Worm (Caenorhabditis elegans) whole organism, late embryonic: ENCODE measurements around the gene pot-1.

Source experiments
- C08G9.2 ChIP-seq: sonication (generic microtip); optimal IDR thresholded peaks from 2 replicates; lab custom pipeline; 2016; ENCODE audit warnings: mild to moderate bottlenecking, missing genetic modification characterization, moderate library complexity, missing compliant biosample characterization
- C38D4.7 ChIP-seq: fragments of 200-800 bp; sonication (Bioruptor generic); optimal IDR thresholded peaks from 2 replicates; lab custom pipeline; 2018; ENCODE audit warnings: mild to moderate bottlenecking, missing genetic modification characterization, moderate library complexity, missing compliant biosample characterization
- F13H6.1 ChIP-seq: sonication (generic microtip); optimal IDR thresholded peaks from 2 replicates; lab custom pipeline; 2016; ENCODE audit warnings: missing genetic modification characterization, missing compliant biosample characterization
- K02D7.2 ChIP-seq: sonication (generic microtip); optimal IDR thresholded peaks from 2 replicates; lab custom pipeline; 2017; ENCODE audit warnings: mild to moderate bottlenecking, missing genetic modification characterization, missing compliant biosample characterization
- K09A11.1 ChIP-seq: sonication (generic microtip); optimal IDR thresholded peaks from 2 replicates; lab custom pipeline; 2017; ENCODE audit warnings: antibody characterized with exemption, mild to moderate bottlenecking, missing genetic modification characterization, missing compliant biosample characterization; ENCODE audit not compliant: insufficient read depth
- ama-1 ChIP-seq: fragments of 150-350 bp; optimal IDR thresholded peaks from 2 replicates; lab custom pipeline; 2014
- ceh-14 ChIP-seq: sonication (generic microtip); optimal IDR thresholded peaks from 2 replicates; lab custom pipeline; 2016; ENCODE audit warnings: missing genotype, missing genetic modification characterization, missing compliant biosample characterization
- ceh-2 ChIP-seq: sonication (generic microtip); optimal IDR thresholded peaks from 2 replicates; lab custom pipeline; 2016; ENCODE audit warnings: missing genotype, missing genetic modification characterization, missing compliant biosample characterization
- ceh-22 ChIP-seq: sonication (generic microtip); optimal IDR thresholded peaks from 2 replicates; lab custom pipeline; 2017; ENCODE audit warnings: missing biosample characterization, missing genetic modification characterization
- ceh-24 ChIP-seq: sonication (generic microtip); optimal IDR thresholded peaks from 2 replicates; lab custom pipeline; 2016; ENCODE audit warnings: mild to moderate bottlenecking, missing genetic modification characterization, missing compliant biosample characterization
- ceh-31 ChIP-seq: sonication (generic microtip); optimal IDR thresholded peaks from 2 replicates; lab custom pipeline; 2016; ENCODE audit warnings: missing genetic modification characterization, missing compliant biosample characterization
- ceh-34 ChIP-seq: sonication (generic microtip); optimal IDR thresholded peaks from 2 replicates; lab custom pipeline; 2016; ENCODE audit warnings: mild to moderate bottlenecking, missing genetic modification characterization, missing compliant biosample characterization
- ceh-9 ChIP-seq: sonication (generic microtip); optimal IDR thresholded peaks from 2 replicates; lab custom pipeline; 2016; ENCODE audit warnings: mild to moderate bottlenecking, missing genetic modification characterization, inconsistent platforms, missing compliant biosample characterization
- che-1 ChIP-seq: sonication (generic microtip); optimal IDR thresholded peaks from 2 replicates; lab custom pipeline; 2016; ENCODE audit warnings: mild to moderate bottlenecking, missing genetic modification characterization, missing compliant biosample characterization
- dmd-4 ChIP-seq: sonication (generic microtip); optimal IDR thresholded peaks from 2 replicates; lab custom pipeline; 2016; ENCODE audit warnings: borderline replicate concordance, missing genetic modification characterization, missing compliant biosample characterization
- dve-1 ChIP-seq: sonication (generic microtip); optimal IDR thresholded peaks from 2 replicates; lab custom pipeline; 2017; ENCODE audit warnings: antibody characterized with exemption, mild to moderate bottlenecking, missing genetic modification characterization, missing compliant biosample characterization
- elt-2 ChIP-seq: sonication (generic microtip); optimal IDR thresholded peaks from 2 replicates; lab custom pipeline; 2016; ENCODE audit warnings: missing genetic modification reagents, missing genetic modification characterization, missing compliant biosample characterization
- ets-4 ChIP-seq: sonication (generic microtip); optimal IDR thresholded peaks from 2 replicates; lab custom pipeline; 2016; ENCODE audit warnings: missing genetic modification characterization, missing compliant biosample characterization
- fax-1 ChIP-seq: sonication (generic microtip); optimal IDR thresholded peaks from 2 replicates; lab custom pipeline; 2016; ENCODE audit warnings: missing genotype, missing genetic modification characterization, missing compliant biosample characterization
- fkh-10 ChIP-seq: fragments of 150-350 bp; optimal IDR thresholded peaks from 2 replicates; lab custom pipeline; 2014; ENCODE audit warnings: missing biosample characterization, missing genetic modification reagents, missing genetic modification characterization
- fkh-6 ChIP-seq: sonication (generic microtip); optimal IDR thresholded peaks from 2 replicates; lab custom pipeline; 2016; ENCODE audit warnings: missing genetic modification characterization, missing compliant biosample characterization
- gmeb-2 ChIP-seq: sonication (generic microtip); optimal IDR thresholded peaks from 2 replicates; lab custom pipeline; 2016; ENCODE audit warnings: missing genetic modification characterization, inconsistent platforms, missing compliant biosample characterization
- hlh-13 ChIP-seq: fragments of 200-800 bp; sonication (Bioruptor generic); optimal IDR thresholded peaks from 2 replicates; lab custom pipeline; 2018; ENCODE audit warnings: mild to moderate bottlenecking, missing genetic modification characterization, missing compliant biosample characterization
- hlh-30 ChIP-seq: sonication (generic microtip); optimal IDR thresholded peaks from 2 replicates; lab custom pipeline; 2017; ENCODE audit warnings: antibody characterized with exemption, missing genetic modification characterization, missing compliant biosample characterization; ENCODE audit not compliant: insufficient read depth
- lin-11 ChIP-seq: fragments of 200-800 bp; sonication (Bioruptor generic); optimal IDR thresholded peaks from 2 replicates; lab custom pipeline; 2018; ENCODE audit warnings: mild to moderate bottlenecking, missing genetic modification characterization, missing compliant biosample characterization
- madf-2 ChIP-seq: sonication (generic microtip); optimal IDR thresholded peaks from 2 replicates; lab custom pipeline; 2017; ENCODE audit warnings: missing genetic modification characterization, missing compliant biosample characterization
- nfya-1 ChIP-seq: sonication (generic microtip); optimal IDR thresholded peaks from 2 replicates; lab custom pipeline; 2017; ENCODE audit warnings: missing genetic modification characterization, mild to moderate bottlenecking, missing compliant biosample characterization, antibody characterized with exemption, moderate library complexity
- nhr-11 ChIP-seq: fragments of 150-350 bp; optimal IDR thresholded peaks from 2 replicates; lab custom pipeline; 2014; ENCODE audit warnings: missing biosample characterization, missing genetic modification characterization
- npax-4 ChIP-seq: sonication (generic microtip); optimal IDR thresholded peaks from 2 replicates; lab custom pipeline; 2016; ENCODE audit warnings: missing genetic modification characterization, missing compliant biosample characterization
- pat-9 ChIP-seq: fragments of 200-800 bp; sonication (Bioruptor generic); optimal IDR thresholded peaks from 2 replicates; lab custom pipeline; 2018; ENCODE audit warnings: mild to moderate bottlenecking, missing genetic modification characterization, moderate library complexity, missing compliant biosample characterization
- pax-1 ChIP-seq: fragments of 150-350 bp; optimal IDR thresholded peaks from 2 replicates; lab custom pipeline; 2014; ENCODE audit warnings: missing biosample characterization, missing genetic modification characterization
- sdc-2 ChIP-seq: sonication (generic microtip); optimal IDR thresholded peaks from 2 replicates; lab custom pipeline; 2016; ENCODE audit warnings: missing genotype, missing genetic modification characterization, missing compliant biosample characterization
- sox-2 ChIP-seq: fragments of 200-800 bp; sonication (Bioruptor generic); IDR thresholded peaks from 2 replicates; pipeline ENCODE4 v1.3.6; 2022; ENCODE audit warnings: missing genetic modification reagents, missing genetic modification characterization, missing compliant biosample characterization
- sox-4 ChIP-seq: sonication (generic microtip); optimal IDR thresholded peaks from 2 replicates; lab custom pipeline; 2017; ENCODE audit warnings: mild to moderate bottlenecking, missing genetic modification characterization, inconsistent platforms, missing compliant biosample characterization
- tbx-2 ChIP-seq: sonication (generic microtip); optimal IDR thresholded peaks from 2 replicates; lab custom pipeline; 2016; ENCODE audit warnings: missing genetic modification characterization, missing compliant biosample characterization
- tbx-7 ChIP-seq: sonication (generic microtip); optimal IDR thresholded peaks from 2 replicates; lab custom pipeline; 2016; ENCODE audit warnings: missing genotype, missing genetic modification characterization, missing compliant biosample characterization
- ttx-3 ChIP-seq: sonication (generic microtip); optimal IDR thresholded peaks from 2 replicates; lab custom pipeline; 2016; ENCODE audit warnings: missing genetic modification reagents, missing genetic modification characterization, missing compliant biosample characterization
- unc-42 ChIP-seq: sonication (generic microtip); optimal IDR thresholded peaks from 2 replicates; lab custom pipeline; 2016; ENCODE audit warnings: missing genotype, missing genetic modification characterization, missing compliant biosample characterization
- unc-55 ChIP-seq: sonication (generic microtip); optimal IDR thresholded peaks from 2 replicates; lab custom pipeline; 2017; ENCODE audit warnings: missing biosample characterization, missing genetic modification reagents, missing genetic modification characterization
- zip-5 ChIP-seq: sonication (generic microtip); optimal IDR thresholded peaks from 2 replicates; lab custom pipeline; 2016; ENCODE audit warnings: missing genetic modification characterization, missing compliant biosample characterization

The pot-1 gene

DNA sequence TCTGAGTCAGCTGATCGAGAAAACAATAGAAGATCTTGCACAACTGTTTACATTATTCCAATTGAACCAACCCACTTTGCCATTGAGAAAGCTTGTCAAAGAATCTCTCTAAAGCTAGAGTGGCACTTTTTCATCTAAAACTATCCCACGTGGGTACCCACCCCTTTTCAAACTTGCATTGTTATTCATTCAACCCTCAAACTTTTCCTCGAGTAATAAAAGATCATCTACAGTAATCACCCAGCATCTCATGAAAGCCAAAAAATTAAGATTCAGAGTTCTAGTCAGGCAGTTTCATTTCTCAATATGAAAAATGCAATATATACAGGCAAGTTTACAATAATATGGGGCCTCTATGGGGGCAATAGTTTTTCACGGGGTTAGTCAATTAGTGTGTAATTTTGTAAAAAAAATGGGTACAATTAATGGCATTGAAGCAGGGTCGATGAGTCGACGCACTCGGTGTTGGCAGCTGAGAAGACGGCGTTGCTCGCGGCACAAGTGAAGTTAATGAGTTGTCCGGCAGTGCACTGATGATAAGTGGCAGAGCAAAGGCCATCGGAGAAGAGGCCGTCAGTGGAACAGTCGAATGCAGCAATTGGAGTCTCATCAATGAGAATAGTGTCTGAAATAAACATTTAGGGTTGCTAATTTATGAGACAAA lies 31.5 kb downstream of the pot-1 start:
- TF ChIP-seq sox-2 (GFP tag; lab: Robert Waterston, UW): no peak
- TF ChIP-seq npax-4 (tag; lab: Kevin White, UChicago): no peak
- no peak for TF ChIP-seq nhr-11
- TF ChIP-seq ttx-3 (tag; lab: Kevin White, UChicago): no peak
- no peak for TF ChIP-seq K09A11.1

DNA sequence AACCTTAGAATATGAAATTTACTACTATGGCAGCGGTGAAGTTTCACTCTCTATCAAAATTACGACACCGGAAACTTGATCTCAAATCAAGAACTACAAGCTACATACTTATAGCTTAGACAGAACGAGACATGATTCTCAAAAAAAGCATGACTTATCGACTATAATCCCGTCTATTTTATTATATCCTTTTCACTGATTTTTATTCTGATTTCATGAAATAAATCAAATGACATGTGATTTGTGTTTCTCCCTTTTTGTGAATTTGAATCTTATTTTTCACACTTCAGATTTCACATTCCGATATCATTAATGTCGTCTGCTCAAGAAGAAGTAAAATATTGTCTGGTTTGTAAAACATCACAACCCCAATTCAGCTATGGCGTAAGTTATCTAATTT lies 33.5 kb downstream of the pot-1 start, which contains the start of gene ZK418.11:
ZK418.11 (plus strand) TSS at position 289 of the 400 bp plus-strand sequence.
- no peak for TF ChIP-seq ttx-3 (tag; lab: Kevin White, UChicago)
- no peak for TF ChIP-seq unc-55
- TF ChIP-seq pat-9: no peak
- TF ChIP-seq K02D7.2: no peak
- TF ChIP-seq madf-2 (tag; lab: Kevin White, UChicago): no peak

DNA sequence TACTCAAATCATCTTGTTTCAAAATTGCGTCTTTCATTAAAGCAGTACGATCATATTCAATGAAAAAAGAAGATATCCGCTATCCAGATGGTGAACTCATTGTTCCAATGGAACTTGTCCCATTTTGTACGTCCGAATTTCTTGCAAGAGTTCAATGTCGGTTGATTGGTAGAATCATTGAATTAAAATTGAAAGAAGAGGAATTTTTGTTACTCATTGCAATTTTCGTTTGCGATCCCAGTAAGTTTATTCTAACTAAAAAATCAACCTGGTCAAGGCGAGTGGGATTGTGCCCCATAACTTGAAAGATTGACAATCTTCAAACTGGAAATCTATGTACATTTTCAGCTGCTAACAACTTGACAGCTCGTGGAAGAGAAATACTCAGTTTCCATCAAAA lies 37.0 kb downstream of the pot-1 start:
- TF ChIP-seq ceh-2 (no peak), ceh-14 (tag; lab: Kevin White, UChicago) (no peak), nhr-11 (no peak), nfya-1 (no peak), tbx-2 (tag; lab: Kevin White, UChicago) (no peak)

- TF ChIP-seq ceh-31 (tag; lab: Kevin White, UChicago) (no peak), zip-5 (tag; lab: Kevin White, UChicago) (no peak), fkh-10 (no peak), pax-1 (tag; lab: Kevin White, UChicago) (no peak), F13H6.1 (tag; lab: Kevin White, UChicago) (no peak), ceh-2 (no peak), ama-1 (no peak), unc-42 (tag; lab: Kevin White, UChicago) (no peak), C38D4.7 (GFP tag; lab: Kevin White, UChicago) (no peak), che-1 (tag; lab: Kevin White, UChicago) (no peak), ceh-22 (tag; lab: Kevin White, UChicago) (no peak), sox-4 (tag; lab: Kevin White, UChicago) (no peak), tbx-7 (tag; lab: Kevin White, UChicago) (no peak), fkh-6 (tag; lab: Kevin White, UChicago) (no peak), dmd-4 (tag; lab: Kevin White, UChicago) (no peak), C08G9.2 (no peak)
- TF ChIP-seq, all 69 proteins: peak for 0
These were observed 38.3 kb downstream of the pot-1 start, which contains the start of gene nhr-9 for ce11 chrIII:7095156-7095555. Gene nhr-9 (plus strand): TSS chrIII:7095462.

- TF ChIP-seq elt-2 (tag; lab: Kevin White, UChicago): no peak
- TF ChIP-seq ceh-9 (tag; lab: Kevin White, UChicago): no peak
- TF ChIP-seq K09A11.1: no peak
- no peak for TF ChIP-seq sox-4 (tag; lab: Kevin White, UChicago)
- TF ChIP-seq gmeb-2 (tag; lab: Kevin White, UChicago): no peak
- TF ChIP-seq ceh-24 (tag; lab: Kevin White, UChicago): no peak
- no peak for TF ChIP-seq lin-11 (tag; lab: Kevin White, UChicago)
- no peak for TF ChIP-seq sdc-2
- no peak for TF ChIP-seq nhr-11
- no peak for TF ChIP-seq dve-1 (tag; lab: Kevin White, UChicago)
- TF ChIP-seq madf-2 (tag; lab: Kevin White, UChicago): no peak
- TF ChIP-seq sox-2 (GFP tag; lab: Robert Waterston, UW): no peak
- no peak for TF ChIP-seq ceh-34 (tag; lab: Kevin White, UChicago)
- TF ChIP-seq unc-55: no peak
- no peak for TF ChIP-seq hlh-13 (GFP tag; lab: Kevin White, UChicago)
- TF ChIP-seq hlh-30 (tag; lab: Kevin White, UChicago): no peak
- TF ChIP-seq fax-1 (tag; lab: Kevin White, UChicago): no peak
- no peak for TF ChIP-seq ets-4 (tag; lab: Kevin White, UChicago)
- TF ChIP-seq pax-1 (tag; lab: Kevin White, UChicago): no peak
- no peak for TF ChIP-seq C08G9.2
These were observed 42.4 kb downstream of the pot-1 start, which contains the start of gene ZK418.2 for ce11 chrIII:7091042-7091441. Gene ZK418.2 (plus strand): TSS chrIII:7091342.
